Worm (Caenorhabditis elegans) whole organism, L4 larva: Measurements from ENCODE around the gene Y57E12B.10.

ENCODE experiments used
- R02D3.7 ChIP-seq: fragments of 150-350 bp; sonication (generic microtip); optimal IDR thresholded peaks from 3 replicates; lab custom pipeline; 2014; ENCODE audit warnings: missing biosample characterization, missing genetic modification characterization
- T26A8.4 ChIP-seq: fragments of 200-800 bp; sonication (Bioruptor generic); IDR thresholded peaks from 2 replicates; pipeline ENCODE4 v1.3.6; 2022; ENCODE audit warnings: missing genetic modification characterization, missing compliant biosample characterization
- aha-1 ChIP-seq: fragments of 150-350 bp; peaks from one replicate; lab custom pipeline; 2014; ENCODE audit warnings: missing biosample characterization, missing genetic modification characterization
- aly-2 ChIP-seq: sonication (generic microtip); optimal IDR thresholded peaks from 2 replicates; lab custom pipeline; 2018; ENCODE audit warnings: missing biosample characterization, missing genetic modification characterization
- arid-1 ChIP-seq: fragments of 200-800 bp; sonication (Bioruptor generic); conservative IDR thresholded peaks from 2 replicates; pipeline ENCODE4 v1.3.6; 2022; ENCODE audit warnings: missing genetic modification reagents, missing genetic modification characterization, missing compliant biosample characterization
- ceh-20 ChIP-seq: fragments of 200-800 bp; sonication (Bioruptor generic); IDR thresholded peaks from 2 replicates; pipeline ENCODE4 v1.3.6; 2022; ENCODE audit warnings: missing genetic modification reagents, missing genetic modification characterization, missing compliant biosample characterization
- ceh-32 ChIP-seq: sonication (generic microtip); optimal IDR thresholded peaks from 2 replicates; lab custom pipeline; 2016; ENCODE audit warnings: mild to moderate bottlenecking, missing genetic modification characterization, missing compliant biosample characterization; ENCODE audit not compliant: poor library complexity
- lin-13 ChIP-seq: fragments of 150-350 bp; optimal IDR thresholded peaks from 2 replicates; lab custom pipeline; 2014; ENCODE audit warnings: missing biosample characterization, missing genetic modification reagents, missing genetic modification characterization
- pha-4 ChIP-seq, 2 experiments: fragments of 150-350 bp in 1 of 2; fragments of 200-800 bp in 1 of 2; sonication (Bioruptor generic) in 1 of 2; IDR thresholded peaks in 1 of 2; optimal IDR thresholded peaks in 1 of 2; 2 replicates each; pipeline versions ENCODE4 v1.3.6 to Lab custom; 2014 to 2022; ENCODE audit warnings: missing genetic modification characterization in 2 of 2, missing genetic modification reagents in 2 of 2, missing biosample characterization in 1 of 2, missing compliant biosample characterization in 1 of 2
- set-16 ChIP-seq: fragments of 200-800 bp; sonication (Bioruptor generic); IDR thresholded peaks from 2 replicates; pipeline ENCODE4 v1.3.6; 2022; ENCODE audit warnings: missing genetic modification reagents, missing genetic modification characterization, missing compliant biosample characterization
- unc-130 ChIP-seq: sonication (generic microtip); optimal IDR thresholded peaks from 2 replicates; lab custom pipeline; 2016; ENCODE audit warnings: missing genetic modification reagents, missing genetic modification characterization, missing compliant biosample characterization

DNA sequence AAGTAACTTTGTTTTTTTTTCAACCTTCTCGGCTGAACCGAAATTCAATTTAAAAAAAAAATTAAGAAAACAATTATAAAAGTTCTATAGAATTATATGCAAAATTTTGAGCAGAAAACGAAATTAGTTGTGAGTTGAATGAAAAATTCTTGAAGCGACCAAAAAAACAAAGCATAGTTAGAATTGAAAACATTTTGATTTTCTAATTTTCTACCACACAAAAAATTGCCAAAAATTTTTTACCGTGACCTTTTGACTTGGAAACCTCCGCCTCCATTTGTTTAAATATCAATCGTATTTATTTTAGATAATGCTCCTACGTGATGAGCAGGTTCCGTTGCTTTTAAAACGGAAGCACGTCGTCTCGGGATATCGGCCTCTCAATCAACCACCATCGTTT lies 41.0 kb downstream of the Y57E12B.10 start, which contains the start of gene K11C4.2:
- TF ChIP-seq pha-4 (GFP tag; IDR thresholded peaks at IDR 0.05; lab: Robert Waterston, UW) (no peak), pha-4 (tag; optimal IDR thresholded peaks at IDR 0.05; lab: Kevin White, UChicago) (no peak), unc-130 (GFP tag; lab: Kevin White, UChicago) (no peak), ceh-32 (no peak), R02D3.7 (tag; lab: Kevin White, UChicago) (no peak), aha-1 (tag; lab: Kevin White, UChicago) (no peak), arid-1 (GFP tag; lab: Robert Waterston, UW) (no peak), aly-2 (tag; lab: Kevin White, UChicago) (no peak), T26A8.4 (GFP tag; lab: Robert Waterston, UW) (no peak), lin-13 (GFP tag; lab: Kevin White, UChicago) (no peak), ceh-20 (GFP tag; lab: Robert Waterston, UW) (no peak), set-16 (no peak)
